Fruit fly (Drosophila melanogaster) whole organism: Measurements from ENCODE around the gene CG46244.

Experiments
- CG8478 ChIP-seq: fragments of >200 bp; optimal IDR thresholded peaks from 2 replicates; lab custom pipeline; 2018; ENCODE audit warnings: inconsistent platforms
- Dll ChIP-seq: fragments of >200 bp; optimal IDR thresholded peaks from 2 replicates; lab custom pipeline; 2017
- EcR ChIP-seq, 2 experiments: fragments of >200 bp; optimal IDR thresholded peaks; 2 replicates each; lab custom pipeline; 2017; ENCODE audit warnings: missing biosample characterization in 2 of 2, missing genetic modification characterization in 2 of 2, missing genetic modification reagents in 2 of 2
- pan ChIP-seq: fragments of >200 bp; optimal IDR thresholded peaks from 2 replicates; lab custom pipeline; 2017
- psq ChIP-seq: fragments of >200 bp; optimal IDR thresholded peaks from 2 replicates; lab custom pipeline; 2017
- usp ChIP-seq: fragments of >200 bp; optimal IDR thresholded peaks from 2 replicates; lab custom pipeline; 2017; ENCODE audit warnings: missing biosample characterization, missing genetic modification characterization, mixed read lengths

DNA sequence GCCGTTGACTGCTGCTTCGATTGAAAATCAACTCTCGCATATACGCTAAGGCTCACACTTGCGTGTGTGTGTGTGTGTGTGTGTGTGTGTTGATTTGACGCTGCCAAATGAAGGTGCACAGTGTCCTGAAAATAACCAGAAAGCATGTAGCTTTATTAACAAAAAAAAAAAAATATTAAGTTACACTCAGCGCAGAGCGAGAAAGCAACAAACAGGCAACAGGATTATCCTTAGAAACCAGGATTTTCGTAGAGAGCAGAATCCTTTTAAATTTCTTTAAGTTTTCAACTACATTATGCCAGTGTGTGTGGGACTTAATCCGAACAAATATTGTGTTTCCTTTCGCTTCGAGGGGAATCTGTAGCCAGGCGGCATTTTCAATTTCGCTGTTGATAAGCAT, 21.6 kb downstream of the CG46244 start:
- no peak for TF ChIP-seq Dll (lab: Kevin White, UChicago)
- TF ChIP-seq CG8478 (lab: Kevin White, UChicago), result no peak
- no peak for TF ChIP-seq pan
- TF ChIP-seq usp (GFP tag; lab: Kevin White, UChicago), result no peak
- TF ChIP-seq psq (lab: Kevin White, UChicago), result no peak
- TF ChIP-seq EcR (GFP tag; optimal IDR thresholded peaks at IDR 0.05; lab: Kevin White, UChicago), result no peak
